Worm (Caenorhabditis elegans): ENCODE data around the gene F40G12.10.

- TF ChIP-seq ets-4 (tag; optimal IDR thresholded peaks at IDR 0.05) (no peak), odd-2 (tag; optimal IDR thresholded peaks at IDR 0.05) (no peak), zip-5 (tag; optimal IDR thresholded peaks at IDR 0.05) (no peak), dve-1 (tag; optimal IDR thresholded peaks at IDR 0.05) (no peak), eyg-1 (tag; optimal IDR thresholded peaks at IDR 0.05) (no peak)
Observed at ce11 chrV:14320246-14320645, 36.9 kb downstream of the F40G12.10 start, which contains the start of gene F47B8.14.
